Worm (Caenorhabditis elegans) whole organism, dauer: ENCODE results near the gene Y110A2AL.7.
"Not testable (repeated sequence)": the region's sequence is repeated elsewhere in the genome, so short reads cannot be mapped to it uniquely, and the experiment has no call there.

Experiments used
- unc-62 ChIP-seq: sonication (generic microtip); optimal IDR thresholded peaks from 2 replicates; lab custom pipeline; 2017; ENCODE audit warnings: missing biosample characterization, missing genetic modification reagents, missing genetic modification characterization

Y110A2AL.7 gene

ce11 chrII:2859873-2860821, 17.2 kb upstream of the Y110A2AL.7 start:
- no peak for TF ChIP-seq unc-62 (GFP tag; lab: Kevin White, UChicago)

DNA sequence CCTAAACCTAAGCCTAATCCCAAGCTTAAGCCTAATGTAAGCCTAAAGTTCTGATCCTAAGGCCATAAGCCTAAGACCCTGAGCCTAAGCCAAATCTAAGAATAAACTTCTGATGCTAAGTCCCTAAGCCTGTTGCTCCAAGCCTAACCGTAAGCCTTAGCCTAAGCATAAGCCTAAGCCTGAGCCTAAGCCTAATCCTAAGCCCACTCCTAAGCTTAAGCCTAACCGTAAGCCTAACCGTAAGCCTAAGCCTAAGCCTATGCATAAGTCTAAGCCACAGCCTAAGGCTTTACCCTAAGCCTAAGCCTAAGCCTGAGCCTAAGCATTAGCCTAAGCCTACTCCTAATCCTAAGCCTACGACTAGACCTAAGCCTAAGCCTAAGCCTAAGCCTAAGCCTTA, 16.3 kb upstream of the Y110A2AL.7 start:
- TF ChIP-seq unc-62 (GFP tag; lab: Kevin White, UChicago), result no peak

- no peak for TF ChIP-seq unc-62 (GFP tag; lab: Kevin White, UChicago)
Observed at ce11 chrII:2858851-2859250, 15.9 kb upstream of the Y110A2AL.7 start.

ce11 chrII:2857559-2857958, 14.6 kb upstream of the Y110A2AL.7 start:
- no peak for TF ChIP-seq unc-62 (GFP tag; lab: Kevin White, UChicago)

DNA sequence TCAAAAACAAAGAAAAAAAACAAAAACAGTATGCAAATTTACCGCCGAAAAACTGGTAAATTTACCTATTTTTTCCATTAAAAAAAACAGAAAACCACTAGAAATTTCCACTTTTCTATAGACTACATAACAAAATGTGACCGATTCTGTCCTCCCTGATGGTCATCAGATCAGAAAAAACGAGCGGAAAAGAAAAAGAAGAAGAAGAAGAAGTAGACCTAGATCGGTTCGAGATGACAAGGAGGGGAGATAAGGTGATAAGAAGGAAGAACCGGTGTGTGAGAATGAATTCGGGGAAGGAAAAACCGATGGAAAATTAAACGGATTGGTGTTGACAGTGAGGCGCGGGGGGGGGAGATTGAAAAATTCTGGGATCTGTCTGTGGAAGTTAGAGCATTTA, 13.1 kb upstream of the Y110A2AL.7 start:
- TF ChIP-seq unc-62 (GFP tag; lab: Kevin White, UChicago), result no peak

- no peak for TF ChIP-seq unc-62 (GFP tag; lab: Kevin White, UChicago)
Observed at ce11 chrII:2854794-2855193, 11.8 kb upstream of the Y110A2AL.7 start.

- TF ChIP-seq unc-62 (GFP tag; lab: Kevin White, UChicago), result no peak
Observed at ce11 chrII:2853767-2854166, 10.8 kb upstream of the Y110A2AL.7 start.

ce11 chrII:2852493-2852892, 9.5 kb upstream of the Y110A2AL.7 start, which contains the start of gene ptc-3:
Gene ptc-3 (minus strand): TSS chrII:2852593.
- TF ChIP-seq unc-62 (GFP tag; lab: Kevin White, UChicago), result no peak

DNA sequence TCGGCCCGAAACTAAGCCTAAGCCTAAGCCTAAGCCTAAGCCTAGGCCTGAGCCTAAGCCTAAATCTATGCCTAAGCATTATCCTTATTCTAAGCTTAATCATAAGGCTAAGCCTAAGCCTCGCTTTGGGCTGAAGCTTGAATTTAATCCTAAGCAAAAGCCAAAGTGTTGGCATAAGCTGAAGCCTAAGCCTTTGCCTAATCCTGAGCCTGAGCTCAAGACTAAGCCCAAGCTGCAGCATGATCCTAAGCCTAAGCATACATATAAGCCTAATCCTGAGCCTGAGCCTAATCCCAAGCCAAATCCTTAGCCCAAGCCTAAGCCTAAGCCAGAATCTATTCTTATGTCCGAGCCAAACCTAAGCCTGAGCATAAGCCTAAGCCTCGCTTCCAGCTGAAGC, 3.6 kb upstream of the Y110A2AL.7 start:
- TF ChIP-seq unc-62 (GFP tag; lab: Kevin White, UChicago), result no peak

DNA sequence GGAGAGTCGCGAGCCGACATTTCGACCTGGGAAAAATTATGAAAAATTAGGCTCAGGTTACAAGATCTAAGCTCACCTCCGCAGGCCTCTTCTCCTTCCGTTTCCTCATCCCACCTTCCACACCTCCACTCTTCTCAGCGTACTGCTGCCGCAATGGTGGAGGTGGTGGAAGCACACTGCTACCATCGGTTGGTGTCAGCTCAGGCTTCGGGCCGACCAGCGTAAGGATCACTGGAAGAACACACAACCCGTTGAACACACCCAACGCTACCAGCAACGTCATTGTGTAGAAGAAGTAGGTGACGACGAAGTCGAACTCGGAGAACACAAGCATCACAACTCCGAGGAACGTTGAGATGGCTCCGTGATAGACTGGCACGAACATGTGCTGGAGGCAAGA, 2.7 kb upstream of the Y110A2AL.7 start:
- no peak for TF ChIP-seq unc-62 (GFP tag; lab: Kevin White, UChicago)

DNA sequence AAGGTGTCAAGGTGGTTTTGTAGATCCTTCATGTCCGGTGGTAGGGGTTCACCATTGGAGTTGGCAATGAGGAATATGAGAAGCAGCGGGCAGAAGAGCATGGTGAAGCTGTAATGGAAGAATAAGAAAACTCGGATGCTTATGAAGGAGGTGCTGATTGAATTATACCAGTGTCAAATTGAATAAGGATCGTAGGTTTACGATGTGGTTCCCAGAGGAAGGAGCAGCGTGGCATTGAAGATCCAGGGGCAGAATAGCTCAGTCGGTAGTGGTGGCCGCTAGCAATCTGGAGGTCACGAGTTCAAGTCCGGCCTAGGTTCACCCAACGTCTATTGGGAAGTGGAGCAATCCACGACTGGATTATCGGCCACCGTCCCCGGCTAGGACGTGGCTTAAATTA, 1.5 kb downstream of the Y110A2AL.7 start, which contains the start of gene Y110A2AL.6:
Gene Y110A2AL.6, minus strand, starts transcription at position 101 of the 400 bp plus-strand sequence.
- TF ChIP-seq unc-62 (GFP tag; lab: Kevin White, UChicago), result no peak

- not testable (repeated sequence) for TF ChIP-seq unc-62 (GFP tag; lab: Kevin White, UChicago)
Observed at ce11 chrII:2839004-2839403, 4.0 kb downstream of the Y110A2AL.7 start, which contains the start of gene Y110A2AL.4. Gene Y110A2AL.4 (plus strand): TSS chrII:2839304.

- no peak for TF ChIP-seq unc-62 (GFP tag; lab: Kevin White, UChicago)
Observed at ce11 chrII:2836853-2837252, 6.1 kb downstream of the Y110A2AL.7 start, which contains the start of gene K12H6.7. Gene K12H6.7 (minus strand): TSS chrII:2836953.

DNA sequence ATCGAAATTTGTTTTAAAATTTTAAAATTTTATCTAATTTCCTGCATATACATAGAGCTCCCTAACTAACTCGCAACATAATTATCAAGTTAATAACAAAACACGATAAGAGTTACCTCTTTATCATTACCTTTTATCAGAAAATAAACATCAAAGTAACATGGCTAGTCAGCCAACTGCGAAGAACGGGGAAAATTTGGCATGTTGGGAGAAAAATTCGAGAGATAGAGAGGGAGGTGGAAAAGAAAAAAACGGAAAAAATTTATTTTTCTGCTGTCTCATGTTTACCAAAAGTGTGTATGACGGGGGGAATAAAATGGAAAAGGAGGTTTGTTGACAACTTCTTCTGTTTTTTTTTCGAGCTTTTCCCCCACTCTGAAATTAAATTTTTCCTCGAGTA, 8.9 kb downstream of the Y110A2AL.7 start:
- TF ChIP-seq unc-62 (GFP tag; lab: Kevin White, UChicago), result no peak

DNA sequence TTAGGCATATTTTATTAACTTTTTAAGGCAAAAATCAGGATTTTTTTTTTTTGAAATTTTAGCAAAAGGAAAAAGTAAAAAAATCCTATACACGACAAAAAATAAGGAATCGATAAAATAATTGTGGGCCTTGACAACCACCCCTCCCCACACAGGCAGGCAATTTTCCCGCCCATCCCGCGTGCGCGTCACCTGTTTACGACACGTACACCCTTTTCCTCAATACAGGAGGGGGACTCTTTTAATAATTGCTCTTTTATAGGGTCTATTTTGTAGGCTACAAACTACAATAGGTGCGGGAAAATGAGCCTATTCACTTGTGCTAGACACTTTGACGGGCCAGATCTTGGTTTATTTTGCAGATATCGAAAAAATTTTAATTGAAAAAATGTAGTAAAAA, 10.4 kb downstream of the Y110A2AL.7 start:
- no peak for TF ChIP-seq unc-62 (GFP tag; lab: Kevin White, UChicago)

ce11 chrII:2832098-2832497, 10.9 kb downstream of the Y110A2AL.7 start:
- TF ChIP-seq unc-62 (GFP tag; lab: Kevin White, UChicago), result no peak

DNA sequence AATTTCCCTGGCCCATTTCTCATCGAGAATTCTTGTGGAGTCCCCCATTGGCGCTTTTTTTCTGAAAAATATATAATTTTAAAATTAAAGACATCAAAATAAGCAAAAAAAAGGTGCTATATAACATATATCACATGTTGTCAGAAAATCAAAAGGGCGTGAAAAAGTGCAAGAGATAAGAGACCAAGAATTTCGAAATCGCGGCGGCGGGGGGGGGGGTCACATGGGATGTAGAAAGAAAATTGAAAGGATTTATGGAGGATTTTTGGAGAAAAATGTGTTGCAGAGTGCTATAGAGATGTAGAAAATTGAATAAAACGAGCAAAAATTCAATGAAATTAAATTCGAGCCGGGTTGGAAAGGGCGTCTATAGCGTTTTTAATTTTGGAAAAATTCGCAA, 11.8 kb downstream of the Y110A2AL.7 start, which contains the start of gene K12H6.6:
Gene K12H6.6, minus strand, starts transcription at position 61 of the 400 bp plus-strand sequence.
- TF ChIP-seq unc-62 (GFP tag; lab: Kevin White, UChicago), result no peak
